Worm (Caenorhabditis elegans) whole organism, L3 larva: ENCODE results near the gene bgal-2.

Source experiments
- ceh-9 ChIP-seq: sonication (generic microtip); optimal IDR thresholded peaks from 2 replicates; lab custom pipeline; 2018; ENCODE audit warnings: missing biosample characterization, missing genetic modification characterization
- elt-1 ChIP-seq: fragments of 150-350 bp; optimal IDR thresholded peaks from 2 replicates; lab custom pipeline; 2014; ENCODE audit warnings: missing biosample characterization, missing genetic modification characterization
- lin-15B ChIP-seq: fragments of 150-350 bp; optimal IDR thresholded peaks from 2 replicates; lab custom pipeline; 2014; ENCODE audit warnings: missing biosample characterization, missing genetic modification characterization
- nfya-1 ChIP-seq: sonication (generic microtip); optimal IDR thresholded peaks from 2 replicates; lab custom pipeline; 2017; ENCODE audit warnings: missing genetic modification characterization, mild to moderate bottlenecking, missing compliant biosample characterization, antibody characterized with exemption, moderate library complexity; ENCODE audit not compliant: insufficient read depth
- pha-4 ChIP-seq: fragments of 150-350 bp; optimal IDR thresholded peaks from 2 replicates; lab custom pipeline; 2014; ENCODE audit warnings: missing biosample characterization, missing genetic modification reagents, missing genetic modification characterization
- pqm-1 ChIP-seq: fragments of 150-350 bp; optimal IDR thresholded peaks from 2 replicates; lab custom pipeline; 2017; ENCODE audit warnings: missing biosample characterization, missing genetic modification characterization, inconsistent platforms
- tbx-2 ChIP-seq: sonication (generic microtip); optimal IDR thresholded peaks from 2 replicates; lab custom pipeline; 2016; ENCODE audit warnings: mild to moderate bottlenecking, missing genetic modification characterization, missing compliant biosample characterization

DNA sequence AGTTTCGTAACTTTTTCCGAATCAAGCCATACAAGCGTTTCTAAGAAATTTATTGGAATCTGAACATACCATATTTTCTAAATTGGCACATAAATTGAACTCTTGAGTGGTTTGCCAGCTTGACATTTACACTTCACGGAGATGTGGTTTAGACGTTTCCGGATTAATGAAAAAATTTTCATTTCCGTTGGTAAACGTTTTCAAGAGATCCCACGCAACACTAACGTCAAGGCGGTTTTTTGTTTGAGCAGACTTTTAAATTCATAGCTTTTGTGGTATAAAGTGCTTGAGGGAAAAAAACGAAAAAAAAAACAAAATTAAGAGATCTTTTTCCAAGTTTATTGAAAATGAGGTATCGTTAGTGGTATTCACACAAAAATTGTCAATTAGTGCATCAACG is 51.0 kb downstream of the bgal-2 start, which contains the start of gene F41B4.2:
- TF ChIP-seq elt-1 (tag; lab: Kevin White, UChicago) (no peak), tbx-2 (no peak), nfya-1 (no peak), ceh-9 (no peak), pqm-1 (no peak), lin-15B (tag; lab: Kevin White, UChicago) (no peak), pha-4 (tag; lab: Kevin White, UChicago) (no peak)
